Fruit fly (Drosophila melanogaster) whole organism, embryonic: ENCODE measurements around the gene Cnep1r2.

Source experiments
- BEAF-32 ChIP-seq: fragments of 200-800 bp; sonication (Bioruptor generic); optimal IDR thresholded peaks from 3 replicates; lab custom pipeline; 2017; ENCODE audit warnings: missing biosample characterization, missing genetic modification characterization, mild to moderate bottlenecking, moderate library complexity, missing genetic modification reagents
- CG10209 ChIP-seq: fragments of 200-800 bp; sonication (Bioruptor generic); optimal IDR thresholded peaks from 3 replicates; lab custom pipeline; 2017; ENCODE audit warnings: missing biosample characterization, mild to moderate bottlenecking, missing genetic modification characterization, missing genetic modification reagents
- CG10431 ChIP-seq: fragments of 200-800 bp; sonication (Bioruptor generic); optimal IDR thresholded peaks from 3 replicates; lab custom pipeline; 2018; ENCODE audit warnings: missing biosample characterization, mild to moderate bottlenecking, missing genetic modification characterization
- CG11247 ChIP-seq: fragments of 200-800 bp; sonication (Bioruptor generic); IDR thresholded peaks from 2 replicates; pipeline ENCODE4 v1.3.6; 2022; ENCODE audit warnings: missing biosample characterization, missing genetic modification characterization
- CG11560 ChIP-seq: fragments of 200-800 bp; sonication (Bioruptor generic); IDR thresholded peaks from 3 replicates; pipeline ENCODE4 v1.3.6; 2022; ENCODE audit warnings: missing biosample characterization, missing genetic modification characterization
- CG12071 ChIP-seq: fragments of 200-800 bp; sonication (Bioruptor generic); optimal IDR thresholded peaks from 3 replicates; lab custom pipeline; 2018; ENCODE audit warnings: missing biosample characterization, mild to moderate bottlenecking, missing genetic modification characterization
- CG13424 ChIP-seq: fragments of 200-800 bp; sonication (Bioruptor generic); optimal IDR thresholded peaks from 2 replicates; lab custom pipeline; 2019; ENCODE audit warnings: missing biosample characterization, mild to moderate bottlenecking, missing genetic modification characterization, moderate library complexity
- CG14860 ChIP-seq: fragments of 200-800 bp; sonication (Bioruptor generic); IDR thresholded peaks from 3 replicates; pipeline ENCODE4 v1.3.6; 2022; ENCODE audit warnings: missing biosample characterization, missing genetic modification characterization; ENCODE audit not compliant: partially characterized antibody
- CG15011 ChIP-seq: fragments of 200-800 bp; sonication (Bioruptor generic); optimal IDR thresholded peaks from 3 replicates; lab custom pipeline; 2018; ENCODE audit warnings: missing biosample characterization, mild to moderate bottlenecking, missing genetic modification characterization
- CG16779 ChIP-seq: fragments of 200-800 bp; sonication (Bioruptor generic); IDR thresholded peaks from 2 replicates; pipeline ENCODE4 v1.3.6; 2022; ENCODE audit warnings: missing biosample characterization, missing genetic modification characterization
- CG16813 ChIP-seq: fragments of 200-800 bp; sonication (Bioruptor generic); IDR thresholded peaks from 3 replicates; pipeline ENCODE4 v1.3.6; 2022; ENCODE audit warnings: missing biosample characterization, missing genetic modification characterization; ENCODE audit not compliant: partially characterized antibody
- CG16863 ChIP-seq: fragments of 200-800 bp; sonication (Bioruptor generic); optimal IDR thresholded peaks from 3 replicates; lab custom pipeline; 2016; ENCODE audit warnings: missing biosample characterization, missing genetic modification characterization
- CG32767 ChIP-seq: fragments of 200-800 bp; sonication (Bioruptor generic); IDR thresholded peaks from 2 replicates; pipeline ENCODE4 v1.3.6; 2022; ENCODE audit warnings: missing biosample characterization, missing genetic modification characterization
- CG33557 ChIP-seq: fragments of 200-800 bp; sonication (Bioruptor generic); optimal IDR thresholded peaks from 2 replicates; lab custom pipeline; 2019; ENCODE audit warnings: missing biosample characterization, mild to moderate bottlenecking, missing genetic modification characterization, moderate library complexity
- CG3407 ChIP-seq: fragments of 200-800 bp; sonication (Bioruptor generic); optimal IDR thresholded peaks from 2 replicates; lab custom pipeline; 2018; ENCODE audit warnings: missing biosample characterization, mild to moderate bottlenecking, missing genetic modification characterization
- CG42726 ChIP-seq: fragments of 200-800 bp; sonication (Bioruptor generic); IDR thresholded peaks from 2 replicates; pipeline ENCODE4 v1.3.6; 2022; ENCODE audit warnings: missing biosample characterization, missing genetic modification characterization; ENCODE audit not compliant: partially characterized antibody
- CG4282 ChIP-seq: fragments of 200-800 bp; sonication (Bioruptor generic); optimal IDR thresholded peaks from 2 replicates; lab custom pipeline; 2016; ENCODE audit warnings: missing biosample characterization, missing genetic modification characterization
- CG5180 ChIP-seq: fragments of 200-800 bp; sonication (Bioruptor generic); optimal IDR thresholded peaks from 3 replicates; lab custom pipeline; 2017; ENCODE audit warnings: missing biosample characterization, missing genetic modification characterization, mild to moderate bottlenecking, moderate library complexity, missing genetic modification reagents
- CG6765 ChIP-seq: fragments of 200-800 bp; sonication (Bioruptor generic); optimal IDR thresholded peaks from 3 replicates; lab custom pipeline; 2017; ENCODE audit warnings: missing biosample characterization, mild to moderate bottlenecking, missing genetic modification characterization
- CG7786 ChIP-seq: fragments of 200-800 bp; sonication (Bioruptor generic); optimal IDR thresholded peaks from 2 replicates; lab custom pipeline; 2016; ENCODE audit warnings: missing biosample characterization, missing genetic modification characterization
- CG9797 ChIP-seq: fragments of 200-800 bp; sonication (Bioruptor generic); optimal IDR thresholded peaks from 3 replicates; lab custom pipeline; 2018; ENCODE audit warnings: missing biosample characterization, mild to moderate bottlenecking, missing genetic modification characterization
- Camta ChIP-seq: fragments of 200-800 bp; sonication (Bioruptor generic); optimal IDR thresholded peaks from 2 replicates; lab custom pipeline; 2016; ENCODE audit warnings: missing biosample characterization, missing genetic modification characterization
- Dbx ChIP-seq: fragments of 200-800 bp; sonication (Bioruptor generic); IDR thresholded peaks from 3 replicates; pipeline ENCODE4 v1.3.6; 2022; ENCODE audit warnings: missing biosample characterization, missing genetic modification characterization
- Deaf1 ChIP-seq: fragments of 200-800 bp; optimal IDR thresholded peaks from 3 replicates; lab custom pipeline; 2019; ENCODE audit warnings: missing biosample characterization, mild to moderate bottlenecking, missing genetic modification characterization, moderate library complexity
- Fer2 ChIP-seq: fragments of 200-800 bp; sonication (Bioruptor generic); optimal IDR thresholded peaks from 2 replicates; lab custom pipeline; 2018; ENCODE audit warnings: missing biosample characterization, mild to moderate bottlenecking, missing genetic modification characterization, moderate library complexity
- Med ChIP-seq: fragments of 200-800 bp; sonication (Bioruptor generic); peaks from one replicate; lab custom pipeline; 2016; ENCODE audit warnings: missing biosample characterization, missing genetic modification characterization, mild to moderate bottlenecking, inconsistent platforms, moderate library complexity
- NC2β ChIP-seq: fragments of 200-800 bp; sonication (Bioruptor generic); optimal IDR thresholded peaks from 2 replicates; lab custom pipeline; 2016; ENCODE audit warnings: missing biosample characterization, missing genetic modification characterization
- Oli ChIP-seq: fragments of 200-800 bp; sonication (Bioruptor generic); optimal IDR thresholded peaks from 2 replicates; lab custom pipeline; 2018; ENCODE audit warnings: missing biosample characterization, mild to moderate bottlenecking, missing genetic modification characterization, moderate library complexity
- Six4 ChIP-seq: fragments of 200-800 bp; sonication (Bioruptor generic); optimal IDR thresholded peaks from 2 replicates; lab custom pipeline; 2016; ENCODE audit warnings: missing biosample characterization, missing genetic modification characterization
- Sox100B ChIP-seq: fragments of 200-800 bp; sonication (Bioruptor generic); optimal IDR thresholded peaks from 3 replicates; lab custom pipeline; 2018; ENCODE audit warnings: missing biosample characterization, mild to moderate bottlenecking, missing genetic modification characterization
- TFAM ChIP-seq: fragments of 200-800 bp; sonication (Bioruptor generic); optimal IDR thresholded peaks from 2 replicates; lab custom pipeline; 2017; ENCODE audit warnings: missing biosample characterization, missing genetic modification characterization, inconsistent platforms
- br ChIP-seq: fragments of >200 bp; optimal IDR thresholded peaks from 2 replicates; lab custom pipeline; 2017
- chif ChIP-seq, 2 experiments: fragments of 200-800 bp; sonication (Bioruptor generic); optimal IDR thresholded peaks; 3 replicates each; lab custom pipeline; 2016; ENCODE audit warnings: missing biosample characterization in 2 of 2, missing genetic modification characterization in 2 of 2
- dan ChIP-seq: fragments of 200-800 bp; sonication (Bioruptor generic); IDR thresholded peaks from 2 replicates; pipeline ENCODE4 v1.3.6; 2022; ENCODE audit warnings: missing biosample characterization, missing genetic modification characterization
- dm ChIP-seq: fragments of 200-800 bp; sonication (Bioruptor generic); optimal IDR thresholded peaks from 3 replicates; lab custom pipeline; 2016; ENCODE audit warnings: missing biosample characterization, missing genetic modification characterization
- gcm ChIP-seq: fragments of 200-800 bp; sonication (Bioruptor generic); optimal IDR thresholded peaks from 2 replicates; lab custom pipeline; 2019; ENCODE audit warnings: missing biosample characterization, mild to moderate bottlenecking, missing genetic modification characterization, moderate library complexity
- gem ChIP-seq: fragments of 200-800 bp; sonication (Bioruptor generic); optimal IDR thresholded peaks from 2 replicates; lab custom pipeline; 2019; ENCODE audit warnings: missing biosample characterization, mild to moderate bottlenecking, missing genetic modification characterization, moderate library complexity
- gfzf ChIP-seq: fragments of 200-800 bp; sonication (Bioruptor generic); optimal IDR thresholded peaks from 2 replicates; lab custom pipeline; 2016; ENCODE audit warnings: missing biosample characterization, mild to moderate bottlenecking, missing genetic modification characterization, moderate library complexity
- hkb ChIP-seq, 2 experiments: fragments of 200-800 bp in 1 of 2; fragments of >200 bp in 1 of 2; sonication (Bioruptor generic) in 1 of 2; IDR thresholded peaks in 1 of 2; optimal IDR thresholded peaks in 1 of 2; 2 replicates each; pipeline versions ENCODE4 v1.3.6 to Lab custom; 2017 to 2022; ENCODE audit warnings: missing biosample characterization in 1 of 2, missing genetic modification characterization in 1 of 2
- hth ChIP-seq: fragments of >200 bp; optimal IDR thresholded peaks from 2 replicates; lab custom pipeline; 2017; ENCODE audit warnings: inconsistent platforms
- klu ChIP-seq: fragments of 200-800 bp; sonication (Bioruptor generic); IDR thresholded peaks from 2 replicates; pipeline ENCODE4 v1.3.6; 2022; ENCODE audit warnings: missing biosample characterization, missing genetic modification characterization
- mld ChIP-seq: fragments of 200-800 bp; sonication (Bioruptor generic); IDR thresholded peaks from 3 replicates; pipeline ENCODE4 v1.3.6; 2022; ENCODE audit warnings: missing biosample characterization, missing genetic modification characterization; ENCODE audit not compliant: partially characterized antibody
- ro ChIP-seq: fragments of 200-800 bp; sonication (Bioruptor generic); IDR thresholded peaks from 2 replicates; pipeline ENCODE4 v1.3.6; 2022; ENCODE audit warnings: missing biosample characterization, missing genetic modification characterization
- salm ChIP-seq: fragments of 200-800 bp; sonication (Bioruptor generic); optimal IDR thresholded peaks from 2 replicates; lab custom pipeline; 2018; ENCODE audit warnings: missing biosample characterization, mild to moderate bottlenecking, missing genetic modification characterization
- tup ChIP-seq: fragments of 200-800 bp; sonication (Bioruptor generic); optimal IDR thresholded peaks from 2 replicates; lab custom pipeline; 2016; ENCODE audit warnings: missing biosample characterization, mild to moderate bottlenecking, missing genetic modification characterization, moderate library complexity
- tx ChIP-seq: fragments of 200-800 bp; sonication (Bioruptor generic); optimal IDR thresholded peaks from 2 replicates; lab custom pipeline; 2016; ENCODE audit warnings: missing biosample characterization, missing genetic modification characterization
- unpg ChIP-seq: fragments of 200-800 bp; sonication (Bioruptor generic); optimal IDR thresholded peaks from 3 replicates; lab custom pipeline; 2018; ENCODE audit warnings: missing biosample characterization, mild to moderate bottlenecking, missing genetic modification characterization, moderate library complexity
- z ChIP-seq: fragments of 200-800 bp; sonication (Bioruptor generic); IDR thresholded peaks from 3 replicates; pipeline ENCODE4 v1.3.6; 2022; ENCODE audit warnings: missing biosample characterization, missing genetic modification characterization

Gene Cnep1r2

DNA sequence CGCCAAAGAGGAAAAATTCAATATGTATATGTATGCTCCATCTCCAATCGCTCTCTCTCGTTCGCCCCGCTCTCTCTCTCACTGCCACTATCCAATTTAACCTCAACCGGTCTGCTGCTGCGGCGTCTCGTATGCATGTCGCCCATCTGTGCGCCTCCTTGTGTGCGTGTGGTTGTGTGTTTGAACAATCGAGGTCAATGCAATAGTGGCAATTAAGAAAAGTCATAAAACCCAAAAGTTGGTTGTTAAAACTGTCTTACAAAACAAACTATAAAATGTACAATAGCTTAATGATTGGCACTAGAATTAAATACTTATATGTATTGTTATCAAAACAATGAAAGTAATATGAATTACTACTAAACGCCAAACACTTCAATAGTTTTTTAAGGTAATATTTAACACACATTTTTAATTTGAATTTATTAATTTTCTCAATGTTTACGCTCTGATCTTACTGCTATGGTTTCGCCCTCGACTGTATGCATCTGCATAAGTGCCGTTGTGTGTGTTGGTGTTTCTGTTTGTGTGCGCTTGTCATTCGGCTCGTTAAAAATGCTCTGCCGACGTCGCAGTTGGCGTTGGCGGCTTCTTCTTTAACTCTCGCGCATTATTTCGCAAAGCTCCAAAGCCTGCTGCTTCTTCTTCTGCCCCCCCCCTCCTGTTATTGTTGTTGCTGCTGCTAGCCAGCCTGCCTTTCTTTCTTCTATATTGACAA lies 27.6 kb downstream of the Cnep1r2 start (continued):
- TF ChIP-seq CG32767 (GFP tag; lab: Robert Waterston, UW): peak; percentile 93
- peak; percentile 74 for TF ChIP-seq CG7786 (GFP tag; lab: Kevin White, UChicago)
- peak; percentile 99 for TF ChIP-seq Sox100B (GFP tag; lab: Kevin White, UChicago)
- peak; percentile 94 for TF ChIP-seq Fer2 (tag; lab: Kevin White, UChicago)
- peak; percentile 99 for TF ChIP-seq gem
- peak; percentile 83 for TF ChIP-seq ro
- TF ChIP-seq CG33557 (GFP tag; lab: Kevin White, UChicago): peak; percentile 99
- peak; percentile 94 for TF ChIP-seq CG10431 (GFP tag; lab: Kevin White, UChicago)
- TF ChIP-seq hth (lab: Kevin White, UChicago): no peak
- TF ChIP-seq BEAF-32 (GFP tag; lab: Kevin White, UChicago): peak; percentile 21
- peak; percentile 29 for TF ChIP-seq CG9797 (GFP tag; lab: Kevin White, UChicago)
- peak; percentile 98 for TF ChIP-seq CG15011
- peak; percentile 87 for TF ChIP-seq klu (GFP tag; lab: Robert Waterston, UW)
- TF ChIP-seq dm: peak; percentile 71
- TF ChIP-seq salm (tag; lab: Kevin White, UChicago): peak; percentile 97
- peak; percentile 73; the same call in 2 of the 3 replicates for TF ChIP-seq CG11560 (tag; lab: Robert Waterston, UW)
- TF ChIP-seq Oli (tag; lab: Kevin White, UChicago): peak; percentile 98
- TF ChIP-seq Dbx (GFP tag; lab: Robert Waterston, UW): peak; percentile 90
- TF ChIP-seq gfzf (GFP tag; lab: Kevin White, UChicago): no peak
- TF ChIP-seq CG16779 (GFP tag; lab: Robert Waterston, UW): 0 out of 2 replicates have a peak, but pooled peaks have one; percentile 57
- peak; percentile 67 for TF ChIP-seq tx (GFP tag; lab: Kevin White, UChicago)
- no peak for TF ChIP-seq hkb (optimal IDR thresholded peaks at IDR 0.05; lab: Kevin White, UChicago)
- TF ChIP-seq hkb (GFP tag; IDR thresholded peaks at IDR 0.05; lab: Robert Waterston, UW): peak; percentile 95
- TF ChIP-seq CG16863 (GFP tag; lab: Kevin White, UChicago): peak; percentile 82
- TF ChIP-seq dan (GFP tag; lab: Robert Waterston, UW): no peak
- peak; percentile 87 for TF ChIP-seq Deaf1 (tag; lab: Kevin White, UChicago)
- peak; percentile 96 for TF ChIP-seq CG3407
- no peak for TF ChIP-seq CG16813 (GFP tag; lab: Robert Waterston, UW)
- peak; percentile 88 to 92 for TF ChIP-seq chif (GFP tag; optimal IDR thresholded peaks at IDR 0.05; lab: Kevin White, UChicago)
- peak; percentile 99 for TF ChIP-seq gcm (GFP tag; lab: Kevin White, UChicago)
- TF ChIP-seq z (GFP tag; lab: Robert Waterston, UW): no peak; the same call in 2 of the 3 replicates
- no peak; the same call in none of the 2 replicates for TF ChIP-seq CG11247
- peak; percentile 94 for TF ChIP-seq CG12071 (GFP tag; lab: Kevin White, UChicago)
- peak; percentile 19 for TF ChIP-seq CG4282 (GFP tag; lab: Kevin White, UChicago)
- no peak for TF ChIP-seq CG14860
- TF ChIP-seq CG6765 (GFP tag; lab: Kevin White, UChicago): peak; percentile 96
- peak; percentile 94 for TF ChIP-seq CG5180
- TF ChIP-seq NC2β (GFP tag; lab: Kevin White, UChicago): peak; percentile 83
- TF ChIP-seq Camta (GFP tag; lab: Kevin White, UChicago): peak; percentile 90
- peak; percentile 99 for TF ChIP-seq CG13424
- peak; percentile 90 for TF ChIP-seq TFAM
- peak; percentile 70 for TF ChIP-seq tup (GFP tag; lab: Kevin White, UChicago)
- no peak for TF ChIP-seq CG42726 (GFP tag; lab: Robert Waterston, UW)
- peak; percentile 98 for TF ChIP-seq Med
- TF ChIP-seq Six4 (GFP tag; lab: Kevin White, UChicago): peak; percentile 96
- peak; percentile 97 for TF ChIP-seq unpg (GFP tag; lab: Kevin White, UChicago)
- no peak for TF ChIP-seq mld (GFP tag; lab: Robert Waterston, UW)
- no peak for TF ChIP-seq br
- TF ChIP-seq CG10209: peak; percentile 98
